Worm (Caenorhabditis elegans): Measurements from ENCODE around the gene hach-1.
A peak's percentile ranks its signal among the peaks of the same experiment; 100 is the strongest.

DNA sequence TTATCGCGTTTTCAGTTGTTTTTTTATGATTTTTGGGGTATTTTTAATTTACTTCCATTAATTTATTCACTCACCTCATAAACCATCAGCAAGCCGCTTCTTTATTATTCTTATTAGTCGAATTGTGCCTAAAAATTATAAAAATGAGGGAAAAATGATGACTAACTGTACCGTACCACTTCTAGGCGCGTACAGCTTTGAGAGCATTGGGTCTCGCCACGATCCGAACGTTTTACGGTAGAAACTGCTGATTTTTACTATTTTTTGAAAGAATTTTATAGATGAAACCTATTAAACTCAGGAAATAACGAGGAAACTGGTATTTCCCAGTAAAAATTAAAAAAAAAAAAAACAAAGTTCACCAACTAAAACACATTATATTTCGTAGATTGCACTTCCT is 12.2 kb upstream of the hach-1 start, which contains the start of gene D1044.6:
- TF ChIP-seq rec-8 (tag; optimal IDR thresholded peaks at IDR 0.05) (no peak), snpc-4 (GFP tag; optimal IDR thresholded peaks at IDR 0.05) (no peak), snpc-4 (tag; optimal IDR thresholded peaks at IDR 0.05) (no peak), ztf-6 (GFP tag; IDR thresholded peaks at IDR 0.05) (no peak), pbrm-1 (GFP tag; IDR thresholded peaks at IDR 0.05) (no peak), ceh-79 (tag; optimal IDR thresholded peaks at IDR 0.05) (no peak), snpc-1.3 (tag; optimal IDR thresholded peaks at IDR 0.05; ENCODE audit: insufficient read depth) (peak; percentile 2), ccch-3 (GFP tag; optimal IDR thresholded peaks at IDR 0.05) (no peak), sdz-38 (tag; optimal IDR thresholded peaks at IDR 0.05) (no peak), sea-2 (GFP tag; IDR thresholded peaks at IDR 0.05) (no peak)
